Worm (Caenorhabditis elegans) whole organism, L1 larva: Measurements from ENCODE around the gene Y40C5A.4.

Experiments used
- C04F5.9 ChIP-seq: sonication (generic microtip); optimal IDR thresholded peaks from 2 replicates; lab custom pipeline; 2016; ENCODE audit warnings: missing genetic modification characterization, missing compliant biosample characterization
- Y116A8C.19 ChIP-seq: sonication (generic microtip); optimal IDR thresholded peaks from 2 replicates; lab custom pipeline; 2016; ENCODE audit warnings: missing compliant biosample characterization, missing genetic modification characterization, borderline replicate concordance
- ama-1 ChIP-seq: fragments of 150-350 bp; optimal IDR thresholded peaks from 2 replicates; lab custom pipeline; 2014
- ceh-63 ChIP-seq: fragments of 200-800 bp; sonication (Bioruptor generic); optimal IDR thresholded peaks from 2 replicates; lab custom pipeline; 2018; ENCODE audit warnings: mild to moderate bottlenecking, missing genetic modification characterization, missing compliant biosample characterization
- ceh-8 ChIP-seq: fragments of 200-800 bp; sonication (Bioruptor generic); optimal IDR thresholded peaks from 2 replicates; lab custom pipeline; 2018; ENCODE audit warnings: mild to moderate bottlenecking, missing genetic modification characterization, moderate library complexity, missing compliant biosample characterization
- ceh-82 ChIP-seq, 3 experiments: fragments of 150-350 bp in 1 of 3; sonication (generic microtip) in 2 of 3; optimal IDR thresholded peaks; 2 replicates each; lab custom pipeline; 2014 to 2017; ENCODE audit warnings: missing biosample characterization in 3 of 3, missing genetic modification characterization in 3 of 3
- ceh-88 ChIP-seq: fragments of 200-800 bp; sonication (Bioruptor generic); IDR thresholded peaks from 2 replicates; pipeline ENCODE4 v1.3.6; 2022; ENCODE audit warnings: missing genetic modification characterization, missing compliant biosample characterization
- efl-1 ChIP-seq, 4 experiments: fragments of 150-350 bp; optimal IDR thresholded peaks in 3 of 4; peaks in 1 of 4; 1 replicate in 1 of 4; 2 replicates in 3 of 4; lab custom pipeline; 2014; ENCODE audit warnings: missing biosample characterization in 2 of 4, missing genetic modification characterization in 2 of 4, missing genetic modification reagents in 2 of 4
- egl-27 ChIP-seq, 2 experiments: fragments of 150-350 bp in 1 of 2; sonication (generic microtip); optimal IDR thresholded peaks; 3 replicates each; lab custom pipeline; 2017 to 2018; ENCODE audit warnings: missing biosample characterization in 2 of 2, missing genetic modification characterization in 2 of 2, missing genetic modification reagents in 2 of 2
- elt-2 ChIP-seq: sonication (generic microtip); optimal IDR thresholded peaks from 2 replicates; lab custom pipeline; 2016; ENCODE audit warnings: missing genetic modification characterization, mild to moderate bottlenecking, inconsistent platforms, missing compliant biosample characterization, missing genetic modification reagents
- elt-3 ChIP-seq, 6 experiments: fragments of 150-350 bp in 1 of 6; sonication (generic microtip); optimal IDR thresholded peaks; 2 replicates each; lab custom pipeline; 2017 to 2018; ENCODE audit warnings: missing biosample characterization in 6 of 6, missing genetic modification characterization in 6 of 6, inconsistent platforms in 1 of 6
- ets-5 ChIP-seq: fragments of 200-800 bp; sonication (Bioruptor generic); IDR thresholded peaks from 2 replicates; pipeline ENCODE4 v1.3.6; 2022; ENCODE audit warnings: missing genetic modification characterization, missing compliant biosample characterization
- fos-1 ChIP-seq: fragments of 150-350 bp; optimal IDR thresholded peaks from 2 replicates; lab custom pipeline; 2014; ENCODE audit warnings: missing biosample characterization, missing genetic modification characterization
- hlh-4 ChIP-seq: sonication (generic microtip); optimal IDR thresholded peaks from 2 replicates; lab custom pipeline; 2016; ENCODE audit warnings: mild to moderate bottlenecking, missing genetic modification characterization, missing compliant biosample characterization
- lin-13 ChIP-seq: fragments of 150-350 bp; optimal IDR thresholded peaks from 2 replicates; lab custom pipeline; 2014; ENCODE audit warnings: missing biosample characterization, missing genetic modification reagents, missing genetic modification characterization
- lin-14 ChIP-seq: fragments of 200-800 bp; sonication (Bioruptor generic); optimal IDR thresholded peaks from 2 replicates; lab custom pipeline; 2018; ENCODE audit warnings: mild to moderate bottlenecking, missing genetic modification characterization, moderate library complexity, missing compliant biosample characterization
- lin-15B ChIP-seq: fragments of 150-350 bp; sonication (generic microtip); optimal IDR thresholded peaks from 3 replicates; lab custom pipeline; 2014; ENCODE audit warnings: missing biosample characterization, missing genetic modification characterization
- lin-35 ChIP-seq, 2 experiments: fragments of 150-350 bp; optimal IDR thresholded peaks; 2 replicates each; lab custom pipeline; 2014; ENCODE audit warnings: missing biosample characterization in 2 of 2, missing genetic modification characterization in 2 of 2, missing genetic modification reagents in 2 of 2
- lin-39 ChIP-seq: fragments of 150-350 bp; optimal IDR thresholded peaks from 2 replicates; lab custom pipeline; 2014; ENCODE audit warnings: missing biosample characterization, missing genetic modification reagents, missing genetic modification characterization
- lsy-2 ChIP-seq, 2 experiments: fragments of 150-350 bp; optimal IDR thresholded peaks; 2 replicates each; lab custom pipeline; 2014; ENCODE audit warnings: missing biosample characterization in 2 of 2, missing genetic modification characterization in 2 of 2
- mdl-1 ChIP-seq, 2 experiments: fragments of 150-350 bp; optimal IDR thresholded peaks; 2 replicates each; lab custom pipeline; 2014 to 2017; ENCODE audit warnings: missing biosample characterization in 2 of 2, missing genetic modification characterization in 2 of 2, inconsistent platforms in 1 of 2
- nhr-20 ChIP-seq: sonication (generic microtip); optimal IDR thresholded peaks from 2 replicates; lab custom pipeline; 2016; ENCODE audit warnings: mild to moderate bottlenecking, missing genetic modification characterization, missing compliant biosample characterization
- nhr-237 ChIP-seq: fragments of 150-350 bp; optimal IDR thresholded peaks from 2 replicates; lab custom pipeline; 2014; ENCODE audit warnings: missing biosample characterization, missing genetic modification characterization
- nhr-28 ChIP-seq: fragments of 150-350 bp; optimal IDR thresholded peaks from 2 replicates; lab custom pipeline; 2014; ENCODE audit warnings: missing biosample characterization, missing genetic modification characterization
- nhr-71 ChIP-seq: sonication (generic microtip); optimal IDR thresholded peaks from 2 replicates; lab custom pipeline; 2016; ENCODE audit warnings: mild to moderate bottlenecking, missing genetic modification characterization, moderate library complexity, missing compliant biosample characterization
- nhr-84 ChIP-seq: sonication (generic microtip); optimal IDR thresholded peaks from 2 replicates; lab custom pipeline; 2017; ENCODE audit warnings: missing biosample characterization, missing genetic modification characterization
- rnt-1 ChIP-seq: sonication (generic microtip); optimal IDR thresholded peaks from 2 replicates; lab custom pipeline; 2016; ENCODE audit warnings: mild to moderate bottlenecking, missing genetic modification characterization, moderate library complexity, missing compliant biosample characterization
- skn-1 ChIP-seq: fragments of 150-350 bp; optimal IDR thresholded peaks from 2 replicates; lab custom pipeline; 2014; ENCODE audit warnings: missing biosample characterization, missing genetic modification characterization
- snpc-4 ChIP-seq: fragments of 150-350 bp; optimal IDR thresholded peaks from 2 replicates; lab custom pipeline; 2014; ENCODE audit warnings: missing biosample characterization, missing genetic modification characterization
- snu-23 ChIP-seq: sonication (generic microtip); optimal IDR thresholded peaks from 2 replicates; lab custom pipeline; 2016; ENCODE audit warnings: missing genetic modification characterization, missing compliant biosample characterization
- sox-4 ChIP-seq: sonication (generic microtip); optimal IDR thresholded peaks from 2 replicates; lab custom pipeline; 2016; ENCODE audit warnings: missing genetic modification characterization, missing compliant biosample characterization
- sup-37 ChIP-seq: fragments of 200-800 bp; sonication (Bioruptor generic); optimal IDR thresholded peaks from 2 replicates; lab custom pipeline; 2018; ENCODE audit warnings: mild to moderate bottlenecking, missing genetic modification characterization, missing compliant biosample characterization
- unc-130 ChIP-seq: fragments of 150-350 bp; optimal IDR thresholded peaks from 2 replicates; lab custom pipeline; 2017; ENCODE audit warnings: missing biosample characterization, missing genetic modification characterization, inconsistent platforms
- unc-30 ChIP-seq: sonication (generic microtip); optimal IDR thresholded peaks from 2 replicates; lab custom pipeline; 2017; ENCODE audit warnings: missing biosample characterization, missing genetic modification characterization
- unc-62 ChIP-seq: fragments of 150-350 bp; optimal IDR thresholded peaks from 2 replicates; lab custom pipeline; 2014; ENCODE audit warnings: missing biosample characterization, missing genetic modification reagents, missing genetic modification characterization
- unc-86 ChIP-seq: sonication (generic microtip); optimal IDR thresholded peaks from 2 replicates; lab custom pipeline; 2016; ENCODE audit warnings: missing genetic modification characterization, missing compliant biosample characterization
- unc-98 ChIP-seq: fragments of 200-800 bp; sonication (Bioruptor generic); IDR thresholded peaks from 2 replicates; pipeline ENCODE4 v1.3.6; 2022; ENCODE audit warnings: missing genetic modification characterization, missing compliant biosample characterization
- vab-15 ChIP-seq: sonication (generic microtip); optimal IDR thresholded peaks from 2 replicates; lab custom pipeline; 2017; ENCODE audit warnings: missing genotype, mild to moderate bottlenecking, missing genetic modification characterization, missing compliant biosample characterization
- xbp-1 ChIP-seq: sonication (generic microtip); optimal IDR thresholded peaks from 2 replicates; lab custom pipeline; 2016; ENCODE audit warnings: missing genetic modification characterization, missing compliant biosample characterization
- zag-1 ChIP-seq: fragments of 150-350 bp; optimal IDR thresholded peaks from 2 replicates; lab custom pipeline; 2014; ENCODE audit warnings: missing biosample characterization, missing genetic modification characterization
- zip-4 ChIP-seq: fragments of 200-800 bp; sonication (Bioruptor generic); optimal IDR thresholded peaks from 2 replicates; lab custom pipeline; 2018; ENCODE audit warnings: mild to moderate bottlenecking, missing genetic modification characterization, moderate library complexity, missing compliant biosample characterization
- ztf-11 ChIP-seq, 2 experiments: sonication (generic microtip); optimal IDR thresholded peaks; 2 replicates each; lab custom pipeline; 2016 to 2017; ENCODE audit warnings: missing genetic modification characterization in 2 of 2, missing biosample characterization in 1 of 2, missing compliant biosample characterization in 1 of 2

Gene Y40C5A.4

DNA sequence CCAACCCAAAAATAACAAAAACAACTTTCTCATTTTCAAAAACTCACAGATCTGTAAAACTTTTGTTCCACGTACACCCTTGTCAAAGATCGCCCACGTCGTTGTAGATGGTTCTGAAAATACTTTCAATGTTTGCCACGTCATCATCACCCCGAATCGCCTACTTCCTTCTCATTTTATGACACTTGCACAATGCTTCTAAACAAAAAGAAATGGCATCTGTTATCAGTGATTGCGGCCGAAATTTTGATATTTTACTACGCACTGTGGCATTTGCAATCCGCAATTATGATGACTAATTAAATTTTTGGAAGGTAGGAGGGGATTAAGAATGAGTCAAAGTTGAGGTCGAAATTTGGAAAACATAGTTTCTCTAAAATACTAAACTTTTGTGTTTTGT is 39.2 kb downstream of the Y40C5A.4 start:
- TF ChIP-seq elt-2 (tag; lab: Kevin White, UChicago) (peak; percentile 52), efl-1 (optimal IDR thresholded peaks at IDR 0.05; lab: Kevin White, UChicago) (no peak), efl-1 (GFP tag; optimal IDR thresholded peaks at IDR 0.05 in 1 of 2; lab: Kevin White, UChicago) (peak in 1 of 2 experiments; percentile 28), unc-86 (no peak), ama-1 (lab: Kevin White, UChicago) (no peak)

DNA sequence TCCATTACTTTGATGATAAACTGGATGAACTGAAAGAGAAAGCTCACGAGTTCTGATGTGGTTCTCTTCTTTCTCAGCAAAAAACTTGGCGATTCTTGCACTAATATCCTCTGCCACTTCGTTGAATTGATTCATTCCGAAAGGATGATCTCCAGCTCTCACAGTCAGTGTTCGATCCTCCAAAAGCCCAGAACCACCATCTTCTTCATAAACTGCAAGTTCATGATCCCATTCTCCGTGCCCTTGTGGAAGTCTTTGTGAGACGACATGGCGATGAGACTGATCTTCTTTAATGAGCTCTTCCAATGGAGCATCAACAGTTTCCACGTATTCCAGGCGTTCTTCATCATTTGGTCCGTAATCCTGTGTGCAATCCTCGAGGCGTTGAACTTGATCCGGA is 40.0 kb downstream of the Y40C5A.4 start:
- no peak for TF ChIP-seq Y116A8C.19 (tag; lab: Kevin White, UChicago)

DNA sequence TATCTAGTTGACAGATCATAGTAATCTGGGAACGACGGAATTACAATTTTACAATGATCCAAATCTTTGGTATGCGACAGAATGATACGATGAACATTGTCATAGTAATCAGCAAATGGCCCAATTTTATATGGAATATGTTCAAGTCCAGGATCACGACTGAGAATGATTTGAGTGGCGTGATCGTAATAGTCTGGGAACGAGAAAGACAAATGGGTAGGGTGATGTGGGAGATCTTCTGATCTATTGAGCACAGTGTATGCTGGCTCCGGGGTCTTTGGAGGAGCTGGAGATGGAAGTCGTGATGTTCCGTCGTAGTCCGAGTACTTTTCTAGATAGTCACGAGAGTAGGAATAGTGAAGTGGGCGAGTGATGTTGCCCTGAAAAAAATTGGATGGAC is 41.0 kb downstream of the Y40C5A.4 start:
- no peak for TF ChIP-seq efl-1 (optimal IDR thresholded peaks at IDR 0.05; lab: Kevin White, UChicago)
- peak in 1 of 2 experiments; percentile 54 for TF ChIP-seq efl-1 (GFP tag; optimal IDR thresholded peaks at IDR 0.05 in 1 of 2; lab: Kevin White, UChicago)
- no peak for TF ChIP-seq nhr-20 (tag; lab: Kevin White, UChicago)

DNA sequence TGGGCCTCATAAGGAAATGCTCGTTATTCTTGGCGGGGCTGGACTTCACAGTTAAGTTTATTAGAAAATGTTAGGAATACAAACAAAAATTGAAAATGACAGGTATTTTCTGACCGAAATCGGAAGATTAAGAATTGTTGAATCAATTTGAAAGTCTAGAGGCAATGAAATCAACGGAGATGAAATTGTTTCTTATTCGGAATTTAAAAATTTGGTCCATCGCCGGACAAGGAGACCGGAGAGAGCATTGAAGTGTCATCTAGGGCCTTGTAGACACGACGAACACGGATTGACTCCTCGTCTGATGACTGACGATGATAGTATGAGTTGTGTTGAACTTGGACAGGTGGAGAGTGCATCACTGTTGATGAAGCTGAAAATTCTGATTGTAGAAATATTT is 44.2 kb downstream of the Y40C5A.4 start:
- TF ChIP-seq ets-5 (GFP tag; lab: Robert Waterston, UW), result no peak
- TF ChIP-seq efl-1 (optimal IDR thresholded peaks at IDR 0.05; lab: Kevin White, UChicago), result no peak
- TF ChIP-seq efl-1 (GFP tag; optimal IDR thresholded peaks at IDR 0.05 in 1 of 2; lab: Kevin White, UChicago), result peak in 1 of 2 experiments; percentile 22

DNA sequence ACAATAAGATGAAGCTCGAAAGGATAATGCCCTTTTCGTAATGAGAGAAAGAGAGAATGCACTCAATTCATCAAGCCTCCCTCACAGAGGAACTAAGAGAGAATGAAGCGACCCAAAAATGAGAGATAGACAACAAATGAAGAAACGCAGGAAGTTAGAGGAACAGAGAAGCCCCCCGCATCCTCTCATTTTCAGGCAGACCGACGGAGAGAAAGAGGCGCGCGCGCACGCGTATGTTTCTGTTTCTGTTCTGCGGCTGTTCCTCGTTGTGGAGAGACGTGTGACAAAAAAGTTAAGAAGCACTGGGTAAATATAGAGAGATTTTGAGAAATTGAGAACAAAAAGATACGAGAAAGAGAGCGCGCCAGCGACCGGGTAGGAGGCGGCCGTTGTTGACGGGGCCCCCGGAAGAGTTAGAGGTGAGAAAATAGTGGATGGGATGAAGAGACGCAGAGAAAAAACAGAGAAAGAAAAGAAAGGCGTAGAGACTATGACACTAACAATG is 44.9 kb downstream of the Y40C5A.4 start:
- TF ChIP-seq ceh-88 (GFP tag; lab: Robert Waterston, UW), result peak; percentile 66; the same call in 1 of the 2 replicates
- no peak for TF ChIP-seq lin-15B (tag; lab: Kevin White, UChicago)
- no peak for TF ChIP-seq zag-1 (tag; lab: Kevin White, UChicago)
- peak; percentile 69 for TF ChIP-seq unc-130
- no peak for TF ChIP-seq hlh-4 (tag; lab: Kevin White, UChicago)
- no peak for TF ChIP-seq nhr-28 (tag; lab: Kevin White, UChicago)
- TF ChIP-seq skn-1 (tag; lab: Kevin White, UChicago), result peak; percentile 69
- peak; percentile 40 for TF ChIP-seq sox-4 (tag; lab: Kevin White, UChicago)
- peak in 1 of 2 experiments; percentile 53 for TF ChIP-seq ztf-11 (tag; optimal IDR thresholded peaks at IDR 0.05; lab: Kevin White, UChicago)
- peak; percentile 68 for TF ChIP-seq sup-37 (GFP tag; lab: Kevin White, UChicago)
- peak; percentile 95 for TF ChIP-seq nhr-71 (tag; lab: Kevin White, UChicago)
- no peak for TF ChIP-seq unc-98 (GFP tag; lab: Robert Waterston, UW)
- TF ChIP-seq zip-4 (GFP tag; lab: Kevin White, UChicago), result no peak
- peak; percentile 29 for TF ChIP-seq lin-13
- peak; percentile 92 for TF ChIP-seq snu-23
- TF ChIP-seq nhr-84, result no peak
- peak; percentile 69 to 80 for TF ChIP-seq efl-1 (optimal IDR thresholded peaks at IDR 0.05; lab: Kevin White, UChicago)
- peak; percentile 18 to 92 for TF ChIP-seq efl-1 (GFP tag; optimal IDR thresholded peaks at IDR 0.05 in 1 of 2; lab: Kevin White, UChicago)
- peak in 2 of 6 experiments; percentile 30 to 61 for TF ChIP-seq elt-3 (tag; optimal IDR thresholded peaks at IDR 0.05; lab: Kevin White, UChicago)
- TF ChIP-seq snpc-4 (tag; lab: Kevin White, UChicago), result peak; percentile 81
- TF ChIP-seq C04F5.9, result no peak
- TF ChIP-seq mdl-1 (tag; optimal IDR thresholded peaks at IDR 0.05; lab: Kevin White, UChicago), result peak in 1 of 2 experiments; percentile 91
- peak; percentile 47 for TF ChIP-seq lin-39 (tag; lab: Kevin White, UChicago)
- TF ChIP-seq unc-62 (GFP tag; lab: Kevin White, UChicago), result no peak
- TF ChIP-seq ceh-82 (tag; optimal IDR thresholded peaks at IDR 0.05; lab: Kevin White, UChicago), result peak; percentile 48 to 82 (median 62)
- TF ChIP-seq fos-1 (tag; lab: Kevin White, UChicago), result peak; percentile 15
- TF ChIP-seq lin-35 (GFP tag; optimal IDR thresholded peaks at IDR 0.05; lab: Kevin White, UChicago), result peak; percentile 48 to 59
- TF ChIP-seq xbp-1, result peak; percentile 74
- TF ChIP-seq ama-1 (lab: Kevin White, UChicago), result no peak
- no peak for TF ChIP-seq unc-30 (tag; lab: Kevin White, UChicago)
- TF ChIP-seq ceh-63 (GFP tag; lab: Kevin White, UChicago), result no peak
- TF ChIP-seq ceh-8 (GFP tag; lab: Kevin White, UChicago), result peak; percentile 50
- peak; percentile 67 for TF ChIP-seq rnt-1
- no peak for TF ChIP-seq nhr-237 (tag; lab: Kevin White, UChicago)
- TF ChIP-seq lin-14 (GFP tag; lab: Kevin White, UChicago), result peak; percentile 100
- no peak for TF ChIP-seq vab-15 (tag; lab: Kevin White, UChicago)
- TF ChIP-seq egl-27 (tag; optimal IDR thresholded peaks at IDR 0.05; lab: Kevin White, UChicago), result peak; percentile 77 to 79
- TF ChIP-seq lsy-2 (tag; optimal IDR thresholded peaks at IDR 0.05; lab: Kevin White, UChicago), result peak; percentile 75 to 78
- TF ChIP-seq nhr-20 (tag; lab: Kevin White, UChicago), result peak; percentile 86
